Worm (Caenorhabditis elegans) whole organism, L3 larva: ENCODE measurements around the gene C09E7.4.
A peak's percentile ranks its signal among the peaks of the same experiment; 100 is the strongest.

Experiments used
- R02D3.7 ChIP-seq: fragments of 150-350 bp; optimal IDR thresholded peaks from 2 replicates; lab custom pipeline; 2014; ENCODE audit warnings: missing biosample characterization, missing genetic modification characterization
- ZK546.5 ChIP-seq: sonication (generic microtip); optimal IDR thresholded peaks from 2 replicates; lab custom pipeline; 2017; ENCODE audit warnings: missing biosample characterization, missing genetic modification characterization
- ama-1 ChIP-seq: fragments of 150-350 bp; optimal IDR thresholded peaks from 2 replicates; lab custom pipeline; 2018
- ceh-28 ChIP-seq: fragments of 150-350 bp; optimal IDR thresholded peaks from 2 replicates; lab custom pipeline; 2014; ENCODE audit warnings: missing biosample characterization, missing genetic modification reagents, missing genetic modification characterization
- ceh-9 ChIP-seq: sonication (generic microtip); optimal IDR thresholded peaks from 2 replicates; lab custom pipeline; 2018; ENCODE audit warnings: missing biosample characterization, missing genetic modification characterization
- elt-1 ChIP-seq: fragments of 150-350 bp; optimal IDR thresholded peaks from 2 replicates; lab custom pipeline; 2014; ENCODE audit warnings: missing biosample characterization, missing genetic modification characterization
- elt-2 ChIP-seq: sonication (generic microtip); optimal IDR thresholded peaks from 2 replicates; lab custom pipeline; 2016; ENCODE audit warnings: missing genetic modification reagents, mild to moderate bottlenecking, missing genetic modification characterization, missing compliant biosample characterization
- eor-1 ChIP-seq, 2 experiments: fragments of 150-350 bp; optimal IDR thresholded peaks; 2 replicates each; lab custom pipeline; 2014 to 2018; ENCODE audit warnings: missing biosample characterization in 2 of 2, missing genetic modification characterization in 2 of 2
- fkh-10 ChIP-seq: sonication (generic microtip); optimal IDR thresholded peaks from 2 replicates; lab custom pipeline; 2017; ENCODE audit warnings: missing biosample characterization, missing genetic modification reagents, missing genetic modification characterization
- fos-1 ChIP-seq: fragments of 150-350 bp; optimal IDR thresholded peaks from 2 replicates; lab custom pipeline; 2014; ENCODE audit warnings: missing biosample characterization, missing genetic modification characterization
- hmg-11 ChIP-seq: sonication (generic microtip); optimal IDR thresholded peaks from 2 replicates; lab custom pipeline; 2016; ENCODE audit warnings: missing genetic modification characterization, missing compliant biosample characterization
- jun-1 ChIP-seq: fragments of 150-350 bp; optimal IDR thresholded peaks from 2 replicates; lab custom pipeline; 2014; ENCODE audit warnings: missing biosample characterization, missing genetic modification reagents, missing genetic modification characterization
- lin-15B ChIP-seq: fragments of 150-350 bp; optimal IDR thresholded peaks from 2 replicates; lab custom pipeline; 2014; ENCODE audit warnings: missing biosample characterization, missing genetic modification characterization
- lsy-12 ChIP-seq: sonication (generic microtip); optimal IDR thresholded peaks from 2 replicates; lab custom pipeline; 2016; ENCODE audit warnings: mild to moderate bottlenecking, missing genetic modification characterization, missing compliant biosample characterization
- mml-1 ChIP-seq: fragments of 150-350 bp; sonication (generic microtip); optimal IDR thresholded peaks from 3 replicates; lab custom pipeline; 2014; ENCODE audit warnings: missing biosample characterization, missing genetic modification characterization
- nfya-1 ChIP-seq: sonication (generic microtip); optimal IDR thresholded peaks from 2 replicates; lab custom pipeline; 2017; ENCODE audit warnings: missing genetic modification characterization, mild to moderate bottlenecking, missing compliant biosample characterization, antibody characterized with exemption, moderate library complexity; ENCODE audit not compliant: insufficient read depth
- nhr-25 ChIP-seq: sonication (generic microtip); optimal IDR thresholded peaks from 2 replicates; lab custom pipeline; 2017; ENCODE audit warnings: missing biosample characterization, missing genetic modification characterization
- nhr-28 ChIP-seq: fragments of 150-350 bp; optimal IDR thresholded peaks from 2 replicates; lab custom pipeline; 2014; ENCODE audit warnings: missing biosample characterization, missing genetic modification characterization
- nhr-43 ChIP-seq: sonication (generic microtip); optimal IDR thresholded peaks from 2 replicates; lab custom pipeline; 2016; ENCODE audit warnings: mild to moderate bottlenecking, missing genetic modification characterization, missing compliant biosample characterization; ENCODE audit not compliant: poor library complexity, severe bottlenecking
- nhr-67 ChIP-seq: fragments of 150-350 bp; optimal IDR thresholded peaks from 2 replicates; lab custom pipeline; 2014; ENCODE audit warnings: missing biosample characterization, missing genetic modification characterization
- nhr-76 ChIP-seq: fragments of 150-350 bp; sonication (generic microtip); optimal IDR thresholded peaks from 5 replicates; lab custom pipeline; 2014; ENCODE audit warnings: missing biosample characterization, missing genetic modification characterization
- nhr-77 ChIP-seq: fragments of 150-350 bp; optimal IDR thresholded peaks from 2 replicates; lab custom pipeline; 2014; ENCODE audit warnings: missing biosample characterization, missing genetic modification characterization
- pha-4 ChIP-seq: fragments of 150-350 bp; optimal IDR thresholded peaks from 2 replicates; lab custom pipeline; 2014; ENCODE audit warnings: missing biosample characterization, missing genetic modification reagents, missing genetic modification characterization
- pqm-1 ChIP-seq: fragments of 150-350 bp; optimal IDR thresholded peaks from 2 replicates; lab custom pipeline; 2017; ENCODE audit warnings: missing biosample characterization, missing genetic modification characterization, inconsistent platforms
- sea-2 ChIP-seq: fragments of 150-350 bp; sonication (generic microtip); optimal IDR thresholded peaks from 4 replicates; lab custom pipeline; 2014; ENCODE audit warnings: missing biosample characterization, missing genetic modification reagents, missing genetic modification characterization
- skn-1 ChIP-seq: fragments of 150-350 bp; optimal IDR thresholded peaks from 2 replicates; lab custom pipeline; 2014; ENCODE audit warnings: missing biosample characterization, missing genetic modification characterization
- snpc-4 ChIP-seq: fragments of 150-350 bp; optimal IDR thresholded peaks from 2 replicates; lab custom pipeline; 2014; ENCODE audit warnings: missing biosample characterization, missing genetic modification characterization
- tbx-2 ChIP-seq: sonication (generic microtip); optimal IDR thresholded peaks from 2 replicates; lab custom pipeline; 2016; ENCODE audit warnings: mild to moderate bottlenecking, missing genetic modification characterization, missing compliant biosample characterization
- unc-62 ChIP-seq: fragments of 150-350 bp; sonication (generic microtip); optimal IDR thresholded peaks from 4 replicates; lab custom pipeline; 2014; ENCODE audit warnings: missing biosample characterization, missing genetic modification reagents, missing genetic modification characterization
- zag-1 ChIP-seq: fragments of 150-350 bp; optimal IDR thresholded peaks from 2 replicates; lab custom pipeline; 2014; ENCODE audit warnings: missing biosample characterization, missing genetic modification characterization
- ztf-11 ChIP-seq: fragments of 150-350 bp; optimal IDR thresholded peaks from 2 replicates; lab custom pipeline; 2014; ENCODE audit warnings: missing biosample characterization, missing genetic modification characterization

C09E7.4 gene

DNA sequence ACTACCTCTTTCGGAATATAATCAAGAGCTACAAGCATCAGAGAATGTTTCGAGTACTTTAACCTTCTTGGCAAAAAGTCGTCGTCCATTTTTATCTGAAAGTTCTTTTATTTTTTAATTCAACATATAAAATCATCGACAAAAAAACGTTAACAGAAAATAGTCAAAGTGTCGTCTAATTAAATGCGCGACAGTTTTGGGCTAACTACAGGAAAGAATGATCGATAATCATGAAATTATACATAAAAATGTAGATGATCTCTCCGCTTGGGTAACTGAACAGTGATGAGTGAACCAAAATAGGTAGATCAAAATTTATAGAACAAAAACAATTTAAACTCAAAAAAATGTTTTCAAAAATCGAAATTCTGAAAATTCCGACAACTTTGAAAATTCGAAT is 21.7 kb upstream of the C09E7.4 start, which contains the start of gene C09E7.8:
C09E7.8 (minus strand) TSS at position 101 of the 400 bp plus-strand sequence.
- TF ChIP-seq eor-1 (tag; optimal IDR thresholded peaks at IDR 0.05; lab: Kevin White, UChicago) (no peak), ztf-11 (tag; lab: Kevin White, UChicago) (no peak), tbx-2 (tag; lab: Kevin White, UChicago) (no peak), nhr-25 (tag; lab: Kevin White, UChicago) (no peak), skn-1 (tag; lab: Kevin White, UChicago) (no peak), nhr-43 (no peak), R02D3.7 (tag; lab: Kevin White, UChicago) (no peak), ceh-9 (no peak), lsy-12 (tag; lab: Kevin White, UChicago) (no peak), nfya-1 (tag; lab: Kevin White, UChicago) (no peak), hmg-11 (tag; lab: Kevin White, UChicago) (no peak), lin-15B (no peak), nhr-28 (tag; lab: Kevin White, UChicago) (no peak)

DNA sequence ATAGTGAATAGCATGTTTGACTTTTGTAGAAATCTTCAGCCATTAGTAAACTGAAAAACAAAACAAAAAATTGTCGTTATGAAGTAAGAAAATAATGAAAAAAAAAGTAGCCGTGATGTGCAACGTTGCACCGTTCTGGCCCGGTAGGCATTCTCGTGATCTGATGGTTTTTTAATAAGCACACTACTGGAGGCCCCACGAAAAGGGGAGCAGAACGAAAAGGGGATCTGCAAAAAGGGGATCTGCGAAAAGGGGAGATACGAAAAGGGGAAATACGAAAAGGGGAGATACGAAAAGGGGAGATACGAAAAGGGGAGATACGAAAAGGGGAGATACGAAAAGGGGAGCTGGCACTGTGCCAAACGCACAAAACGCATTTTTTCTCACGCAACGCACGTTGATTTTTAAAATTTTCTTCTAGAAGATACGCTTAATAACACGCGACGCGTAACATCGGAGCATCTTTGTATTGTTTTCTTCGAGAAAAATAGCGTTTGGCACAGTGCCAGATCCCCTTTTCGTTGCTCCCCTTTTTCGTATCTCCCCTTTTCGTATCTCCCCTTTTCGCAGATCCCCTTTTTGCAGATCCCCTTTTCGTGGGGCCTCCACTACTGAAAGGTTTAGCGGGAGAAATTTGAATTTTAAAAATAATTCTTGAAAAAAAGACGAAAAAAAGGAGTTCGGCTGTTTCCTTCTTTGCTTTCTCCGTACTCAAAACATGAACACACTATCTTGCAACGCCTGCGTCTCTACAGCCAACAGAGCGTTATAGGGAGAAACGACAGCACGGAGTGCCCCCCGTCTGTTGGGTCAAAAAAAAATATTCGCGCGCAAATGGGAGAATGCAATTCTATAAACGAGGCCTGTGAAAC is 14.6 kb upstream of the C09E7.4 start, which contains the start of gene C09E7.7:
C09E7.7 (minus strand) TSS at position 57 of the 872 bp plus-strand sequence.
- TF ChIP-seq nfya-1 (tag; lab: Kevin White, UChicago), result peak; percentile 50
- TF ChIP-seq ceh-28 (tag; lab: Kevin White, UChicago), result peak; percentile 0
- TF ChIP-seq hmg-11 (tag; lab: Kevin White, UChicago), result peak; percentile 11
- TF ChIP-seq elt-1 (tag; lab: Kevin White, UChicago), result peak; percentile 36
- TF ChIP-seq elt-2, result peak; percentile 16
- peak; percentile 63 for TF ChIP-seq nhr-43
- TF ChIP-seq snpc-4 (tag; lab: Kevin White, UChicago), result peak; percentile 25
- peak; percentile 21 for TF ChIP-seq lin-15B
- TF ChIP-seq pha-4, result peak; percentile 30
- TF ChIP-seq nhr-25 (tag; lab: Kevin White, UChicago), result peak; percentile 15
- peak; percentile 21 for TF ChIP-seq tbx-2 (tag; lab: Kevin White, UChicago)
- peak; percentile 2 for TF ChIP-seq fkh-10 (GFP tag; lab: Kevin White, UChicago)

DNA sequence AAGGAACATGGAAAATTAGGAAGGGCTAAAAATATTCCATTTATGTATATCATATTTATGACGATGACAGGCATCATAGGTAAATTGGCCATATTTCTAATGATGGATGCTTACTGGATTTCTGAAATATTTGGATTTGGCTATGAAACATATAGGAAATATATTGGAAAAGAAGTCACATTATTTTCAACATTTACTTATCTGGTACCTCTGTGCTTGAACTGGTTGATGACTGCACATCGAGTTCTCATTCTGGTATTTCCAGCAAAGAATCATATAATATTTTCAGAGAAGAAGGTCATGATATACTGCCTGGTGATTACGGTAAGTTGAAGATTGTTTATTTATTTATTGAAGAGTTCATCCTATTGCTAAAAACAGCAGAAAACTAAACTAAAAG is 4.1 kb downstream of the C09E7.4 start, which contains the start of gene srxa-5:
srxa-5 (plus strand) TSS at position 301 of the 400 bp plus-strand sequence.
- TF ChIP-seq elt-1 (tag; lab: Kevin White, UChicago) (no peak), snpc-4 (tag; lab: Kevin White, UChicago) (no peak), ama-1 (lab: Kevin White, UChicago) (no peak), fos-1 (tag; lab: Kevin White, UChicago) (no peak), nhr-67 (tag; lab: Kevin White, UChicago) (no peak), nhr-76 (tag; lab: Kevin White, UChicago) (no peak), fkh-10 (GFP tag; lab: Kevin White, UChicago) (no peak), nhr-25 (tag; lab: Kevin White, UChicago) (no peak), unc-62 (GFP tag; lab: Kevin White, UChicago) (no peak), mml-1 (tag; lab: Kevin White, UChicago) (no peak), pqm-1 (tag; lab: Kevin White, UChicago) (no peak), ZK546.5 (tag; lab: Kevin White, UChicago) (no peak), eor-1 (tag; optimal IDR thresholded peaks at IDR 0.05; lab: Kevin White, UChicago) (no peak), nhr-28 (tag; lab: Kevin White, UChicago) (no peak), zag-1 (tag; lab: Kevin White, UChicago) (no peak), ceh-28 (tag; lab: Kevin White, UChicago) (no peak)

DNA sequence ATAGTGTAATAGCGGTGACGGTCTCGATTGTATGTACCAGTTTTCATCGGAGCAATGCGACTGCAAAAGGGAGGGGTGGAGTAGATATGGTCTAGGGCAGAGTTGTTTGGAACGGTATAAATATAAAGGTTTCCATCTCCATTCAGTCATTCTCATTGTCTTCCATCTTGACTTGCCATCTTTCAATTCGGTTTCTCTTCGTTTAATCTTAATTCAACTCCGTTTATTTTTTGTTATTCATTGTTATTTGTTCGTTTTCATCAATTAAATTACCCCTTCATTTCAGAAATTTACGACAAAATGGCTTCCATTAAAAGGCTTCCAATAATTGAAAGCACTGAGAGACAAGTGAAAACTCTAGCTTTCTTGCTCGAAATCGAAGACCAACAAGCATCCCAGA is 5.7 kb downstream of the C09E7.4 start, which contains the start of gene C09E7.11:
C09E7.11 (plus strand) TSS at position 301 of the 400 bp plus-strand sequence.
- TF ChIP-seq fkh-10 (GFP tag; lab: Kevin White, UChicago) (no peak), pqm-1 (tag; lab: Kevin White, UChicago) (no peak), eor-1 (tag; optimal IDR thresholded peaks at IDR 0.05; lab: Kevin White, UChicago) (no peak), jun-1 (tag; lab: Kevin White, UChicago) (no peak), nhr-77 (no peak), fos-1 (tag; lab: Kevin White, UChicago) (no peak)

DNA sequence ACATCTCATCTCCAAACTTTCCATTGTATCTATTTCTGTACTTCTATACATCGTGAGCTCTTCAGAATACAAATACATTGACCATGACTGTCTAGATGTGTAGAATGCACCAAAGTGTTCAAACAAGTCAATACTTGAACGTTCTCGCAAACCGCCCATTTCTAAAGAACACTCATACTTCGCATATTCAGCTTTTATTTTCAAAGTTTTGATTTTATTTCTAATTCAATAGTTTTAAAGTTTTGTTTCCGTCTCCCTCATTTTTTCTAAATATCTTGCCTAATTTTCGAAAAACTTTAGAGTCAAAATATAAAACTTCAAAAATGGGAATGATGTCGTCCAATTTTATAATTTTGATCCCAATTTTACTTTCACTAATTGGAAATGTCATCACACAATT is 8.9 kb downstream of the C09E7.4 start, which contains the start of gene pqn-10:
pqn-10 (plus strand) TSS at position 301 of the 400 bp plus-strand sequence.
- TF ChIP-seq fkh-10 (GFP tag; lab: Kevin White, UChicago), result no peak
- TF ChIP-seq fos-1 (tag; lab: Kevin White, UChicago), result no peak
- TF ChIP-seq nhr-28 (tag; lab: Kevin White, UChicago), result no peak
- no peak for TF ChIP-seq pha-4
- TF ChIP-seq skn-1 (tag; lab: Kevin White, UChicago), result no peak
- no peak for TF ChIP-seq unc-62 (GFP tag; lab: Kevin White, UChicago)
- no peak for TF ChIP-seq nfya-1 (tag; lab: Kevin White, UChicago)
- TF ChIP-seq sea-2 (GFP tag; lab: Kevin White, UChicago), result no peak
